Worm (Caenorhabditis elegans) whole organism, dauer: ENCODE results near the gene fbxa-81.

Experiments
- unc-62 ChIP-seq: sonication (generic microtip); optimal IDR thresholded peaks from 2 replicates; lab custom pipeline; 2017; ENCODE audit warnings: missing biosample characterization, missing genetic modification reagents, missing genetic modification characterization

fbxa-81 gene

ce11 chrX:14541992-14542391, at the start of gene fbxa-81:
TSS of gene fbxa-81 (minus strand) at chrX:14542092.
- no peak for TF ChIP-seq unc-62 (GFP tag; lab: Kevin White, UChicago)

ce11 chrX:14589051-14589736, 47.3 kb upstream of the fbxa-81 start, which contains the start of the genes C44H4.4 and tap-1:
TSS of gene C44H4.4 (minus strand) at chrX:14589101.
TSS of gene tap-1 (plus strand) at chrX:14589624.
- no peak for TF ChIP-seq unc-62 (GFP tag; lab: Kevin White, UChicago)

- no peak for TF ChIP-seq unc-62 (GFP tag; lab: Kevin White, UChicago)
These were observed 42.4 kb upstream of the fbxa-81 start for ce11 chrX:14584335-14584734.

- no peak for TF ChIP-seq unc-62 (GFP tag; lab: Kevin White, UChicago)
These were observed 39.5 kb upstream of the fbxa-81 start, which contains the start of gene sym-1 for ce11 chrX:14581429-14581828. TSS of gene sym-1 (plus strand) at chrX:14581622.

- TF ChIP-seq unc-62 (GFP tag; lab: Kevin White, UChicago): no peak
These were observed 39.0 kb upstream of the fbxa-81 start for ce11 chrX:14580853-14581252.

- no peak for TF ChIP-seq unc-62 (GFP tag; lab: Kevin White, UChicago)
These were observed 35.8 kb upstream of the fbxa-81 start, which contains the start of gene let-4 for ce11 chrX:14577579-14578127. TSS of gene let-4 (plus strand) at chrX:14577935.

- no peak for TF ChIP-seq unc-62 (GFP tag; lab: Kevin White, UChicago)
These were observed 34.0 kb upstream of the fbxa-81 start for ce11 chrX:14575920-14576319.

ce11 chrX:14572419-14572818, 30.5 kb upstream of the fbxa-81 start, which contains the start of gene lron-1:
TSS of gene lron-1 (plus strand) at chrX:14572719.
- TF ChIP-seq unc-62 (GFP tag; lab: Kevin White, UChicago): no peak

- TF ChIP-seq unc-62 (GFP tag; lab: Kevin White, UChicago): no peak
These were observed 29.4 kb upstream of the fbxa-81 start for ce11 chrX:14571277-14571676.

ce11 chrX:14568258-14568763, 26.4 kb upstream of the fbxa-81 start:
- no peak for TF ChIP-seq unc-62 (GFP tag; lab: Kevin White, UChicago)

ce11 chrX:14566047-14566446, 24.2 kb upstream of the fbxa-81 start:
- TF ChIP-seq unc-62 (GFP tag; lab: Kevin White, UChicago): no peak

- TF ChIP-seq unc-62 (GFP tag; lab: Kevin White, UChicago): no peak
These were observed 23.4 kb upstream of the fbxa-81 start for ce11 chrX:14565245-14565644.

- no peak for TF ChIP-seq unc-62 (GFP tag; lab: Kevin White, UChicago)
These were observed 21.9 kb upstream of the fbxa-81 start for ce11 chrX:14563818-14564217.

ce11 chrX:14562286-14563086, 20.6 kb upstream of the fbxa-81 start:
- TF ChIP-seq unc-62 (GFP tag; lab: Kevin White, UChicago): no peak

- TF ChIP-seq unc-62 (GFP tag; lab: Kevin White, UChicago): no peak
These were observed 19.6 kb upstream of the fbxa-81 start for ce11 chrX:14561416-14561973.

ce11 chrX:14560297-14560680, 18.4 kb upstream of the fbxa-81 start:
- peak; percentile 47 for TF ChIP-seq unc-62 (GFP tag; lab: Kevin White, UChicago)
